Fruit fly (Drosophila melanogaster): ENCODE data around the gene Rdh.

dm6 chr3L:3818566-3819325 is 6.5 kb upstream of the Rdh start, which contains the start of gene enc:
- no peak for TF ChIP-seq Sin3A (optimal IDR thresholded peaks at IDR 0.05)
- TF ChIP-seq psq (optimal IDR thresholded peaks at IDR 0.05): no peak
- TF ChIP-seq insv (optimal IDR thresholded peaks at IDR 0.05): no peak
- no peak for TF ChIP-seq h (optimal IDR thresholded peaks at IDR 0.05)
